Fruit fly (Drosophila melanogaster): Measurements from ENCODE around the gene CG4440.

- TF ChIP-seq EcR (GFP tag; optimal IDR thresholded peaks at IDR 0.05) (no peak), rn (GFP tag; IDR thresholded peaks at IDR 0.05) (no peak), CG17806 (tag; optimal IDR thresholded peaks at IDR 0.05) (no peak)
These were observed 45.0 kb downstream of the CG4440 start for dm6 chr2L:16374691-16375090.
